Worm (Caenorhabditis elegans) whole organism, L4 larva: Measurements from ENCODE around the gene Y54G11A.9.
"Not testable (repeated sequence)": the region's sequence is repeated elsewhere in the genome, so short reads cannot be mapped to it uniquely, and the experiment has no call there.

Source experiments
- F26F4.8 ChIP-seq: fragments of 200-800 bp; sonication (Bioruptor generic); conservative IDR thresholded peaks from 2 replicates; pipeline ENCODE4 v1.3.6; 2022; ENCODE audit warnings: missing genetic modification characterization, missing compliant biosample characterization
- F49E8.2 ChIP-seq: sonication (generic microtip); optimal IDR thresholded peaks from 2 replicates; lab custom pipeline; 2016; ENCODE audit warnings: missing compliant biosample characterization, mild to moderate bottlenecking, missing genetic modification characterization, borderline replicate concordance
- aha-1 ChIP-seq: fragments of 150-350 bp; peaks from one replicate; lab custom pipeline; 2014; ENCODE audit warnings: missing biosample characterization, missing genetic modification characterization
- arid-1 ChIP-seq: fragments of 200-800 bp; sonication (Bioruptor generic); conservative IDR thresholded peaks from 2 replicates; pipeline ENCODE4 v1.3.6; 2022; ENCODE audit warnings: missing genetic modification reagents, missing genetic modification characterization, missing compliant biosample characterization
- attf-4 ChIP-seq: sonication (generic microtip); optimal IDR thresholded peaks from 3 replicates; lab custom pipeline; 2017; ENCODE audit warnings: missing biosample characterization, missing genetic modification characterization
- ceh-82 ChIP-seq: sonication (generic microtip); optimal IDR thresholded peaks from 2 replicates; lab custom pipeline; 2017; ENCODE audit warnings: missing biosample characterization, missing genetic modification characterization
- ctbp-1 ChIP-seq: fragments of 200-800 bp; sonication (Bioruptor generic); IDR thresholded peaks from 2 replicates; pipeline ENCODE4 v1.3.6; 2022; ENCODE audit warnings: missing genetic modification reagents, missing genetic modification characterization, missing compliant biosample characterization
- daf-12 ChIP-seq: fragments of 150-350 bp; optimal IDR thresholded peaks from 2 replicates; lab custom pipeline; 2014; ENCODE audit warnings: missing biosample characterization, missing genetic modification reagents, missing genetic modification characterization
- daf-16 ChIP-seq, 3 experiments: sonication (generic microtip); optimal IDR thresholded peaks; 2 replicates each; lab custom pipeline; 2016 to 2017; ENCODE audit warnings: missing genetic modification characterization in 3 of 3, missing genetic modification reagents in 3 of 3, mild to moderate bottlenecking in 2 of 3, missing compliant biosample characterization in 2 of 3, missing biosample characterization in 1 of 3, moderate library complexity in 1 of 3
- dpl-1 ChIP-seq: fragments of 150-350 bp; optimal IDR thresholded peaks from 2 replicates; lab custom pipeline; 2014; ENCODE audit warnings: missing biosample characterization, missing genetic modification reagents, missing genetic modification characterization
- dve-1 ChIP-seq: sonication (generic microtip); optimal IDR thresholded peaks from 2 replicates; lab custom pipeline; 2017; ENCODE audit warnings: antibody characterized with exemption, mild to moderate bottlenecking, missing genetic modification characterization, missing compliant biosample characterization; ENCODE audit not compliant: insufficient read depth
- fkh-10 ChIP-seq: fragments of 150-350 bp; optimal IDR thresholded peaks from 2 replicates; lab custom pipeline; 2014; ENCODE audit warnings: missing biosample characterization, missing genetic modification reagents, missing genetic modification characterization
- hif-1 ChIP-seq, 2 experiments: sonication (generic microtip); optimal IDR thresholded peaks; 2 replicates each; lab custom pipeline; 2016 to 2017; ENCODE audit warnings: missing compliant biosample characterization in 2 of 2, missing genetic modification characterization in 2 of 2, missing genetic modification reagents in 2 of 2, missing genotype in 2 of 2, mild to moderate bottlenecking in 1 of 2
- hlh-30 ChIP-seq: sonication (generic microtip); optimal IDR thresholded peaks from 2 replicates; lab custom pipeline; 2017; ENCODE audit warnings: antibody characterized with exemption, mild to moderate bottlenecking, missing genetic modification characterization, missing compliant biosample characterization; ENCODE audit not compliant: insufficient read depth
- hmg-1.1 ChIP-seq: fragments of 200-800 bp; sonication (Bioruptor generic); IDR thresholded peaks from 2 replicates; pipeline ENCODE4 v1.3.6; 2022; ENCODE audit warnings: missing genetic modification reagents, missing genetic modification characterization, missing compliant biosample characterization
- lin-38 ChIP-seq: fragments of 200-800 bp; sonication (Bioruptor generic); IDR thresholded peaks from 2 replicates; pipeline ENCODE4 v1.3.6; 2022; ENCODE audit warnings: missing genetic modification reagents, missing genetic modification characterization, missing compliant biosample characterization
- lsy-2 ChIP-seq, 2 experiments: fragments of 150-350 bp in 1 of 2; sonication (generic microtip) in 1 of 2; optimal IDR thresholded peaks; 2 replicates each; lab custom pipeline; 2014 to 2017; ENCODE audit warnings: missing biosample characterization in 2 of 2, missing genetic modification characterization in 2 of 2
- madf-5 ChIP-seq, 2 experiments: fragments of 200-800 bp; sonication (Bioruptor generic); IDR thresholded peaks; 2 replicates each; pipeline ENCODE4 v1.3.6; 2022; ENCODE audit warnings: missing compliant biosample characterization in 2 of 2, missing genetic modification characterization in 2 of 2
- mdl-1 ChIP-seq, 2 experiments: fragments of 150-350 bp in 1 of 2; sonication (generic microtip) in 1 of 2; optimal IDR thresholded peaks; 2 replicates each; lab custom pipeline; 2014 to 2017; ENCODE audit warnings: missing biosample characterization in 2 of 2, missing genetic modification characterization in 2 of 2
- mdt-29 ChIP-seq: fragments of 200-800 bp; sonication (Bioruptor generic); IDR thresholded peaks from 2 replicates; pipeline ENCODE4 v1.3.6; 2022; ENCODE audit warnings: missing genetic modification reagents, missing genetic modification characterization, missing compliant biosample characterization
- mep-1 ChIP-seq: fragments of 150-350 bp; sonication (generic microtip); optimal IDR thresholded peaks from 3 replicates; lab custom pipeline; 2014; ENCODE audit warnings: missing biosample characterization, missing genetic modification characterization
- mes-2 ChIP-seq: sonication (generic microtip); optimal IDR thresholded peaks from 2 replicates; lab custom pipeline; 2016; ENCODE audit warnings: missing genotype, mild to moderate bottlenecking, missing genetic modification characterization, missing compliant biosample characterization; ENCODE audit not compliant: poor library complexity, severe bottlenecking
- nhr-11 ChIP-seq: fragments of 150-350 bp; optimal IDR thresholded peaks from 2 replicates; lab custom pipeline; 2014; ENCODE audit warnings: missing biosample characterization, missing genetic modification characterization
- nhr-111 ChIP-seq: fragments of 200-800 bp; sonication (Bioruptor generic); optimal IDR thresholded peaks from 2 replicates; lab custom pipeline; 2018; ENCODE audit warnings: mild to moderate bottlenecking, missing genetic modification characterization, missing compliant biosample characterization
- nhr-237 ChIP-seq: sonication (generic microtip); optimal IDR thresholded peaks from 2 replicates; lab custom pipeline; 2017; ENCODE audit warnings: missing biosample characterization, missing genetic modification characterization
- nhr-48 ChIP-seq: sonication (generic microtip); optimal IDR thresholded peaks from 2 replicates; lab custom pipeline; 2016; ENCODE audit warnings: mild to moderate bottlenecking, missing genetic modification characterization, missing compliant biosample characterization
- nhr-6 ChIP-seq: fragments of 150-350 bp; optimal IDR thresholded peaks from 2 replicates; lab custom pipeline; 2014; ENCODE audit warnings: missing biosample characterization, missing genetic modification characterization
- nhr-77 ChIP-seq: fragments of 150-350 bp; optimal IDR thresholded peaks from 2 replicates; lab custom pipeline; 2014; ENCODE audit warnings: missing biosample characterization, missing genetic modification characterization
- rbr-2 ChIP-seq: sonication (generic microtip); optimal IDR thresholded peaks from 2 replicates; lab custom pipeline; 2016; ENCODE audit warnings: missing genotype, missing genetic modification characterization, missing compliant biosample characterization
- set-16 ChIP-seq: fragments of 200-800 bp; sonication (Bioruptor generic); IDR thresholded peaks from 2 replicates; pipeline ENCODE4 v1.3.6; 2022; ENCODE audit warnings: missing genetic modification reagents, missing genetic modification characterization, missing compliant biosample characterization
- tra-1 ChIP-seq: fragments of 200-800 bp; sonication (Bioruptor generic); IDR thresholded peaks from 2 replicates; pipeline ENCODE4 v1.3.6; 2022; ENCODE audit warnings: missing genetic modification reagents, missing genetic modification characterization, missing compliant biosample characterization
- unc-130 ChIP-seq: sonication (generic microtip); optimal IDR thresholded peaks from 2 replicates; lab custom pipeline; 2016; ENCODE audit warnings: missing genetic modification reagents, missing genetic modification characterization, missing compliant biosample characterization
- unc-39 ChIP-seq: sonication (generic microtip); optimal IDR thresholded peaks from 2 replicates; lab custom pipeline; 2017; ENCODE audit warnings: missing biosample characterization, missing genetic modification characterization
- unc-62 ChIP-seq, 3 experiments: fragments of 150-350 bp in 1 of 3; sonication (generic microtip); optimal IDR thresholded peaks in 2 of 3; peaks in 1 of 3; 1 replicate in 1 of 3; 2 replicates in 2 of 3; lab custom pipeline; 2014 to 2017; ENCODE audit warnings: missing biosample characterization in 3 of 3, missing genetic modification characterization in 3 of 3, missing genetic modification reagents in 3 of 3, missing genotype in 1 of 3

Gene Y54G11A.9

ce11 chrII:14346243-14346642, at the start of gene Y54G11A.9:
Y54G11A.9 (minus strand) TSS chrII:14346438.
- peak in 1 of 2 experiments; percentile 56 for TF ChIP-seq unc-62 (GFP tag; optimal IDR thresholded peaks at IDR 0.05 in 1 of 2; lab: Kevin White, UChicago)
- TF ChIP-seq unc-62 (tag; optimal IDR thresholded peaks at IDR 0.05; lab: Kevin White, UChicago), result not testable (repeated sequence)

ce11 chrII:14393766-14394165, 47.5 kb upstream of the Y54G11A.9 start:
- TF ChIP-seq nhr-6 (tag; lab: Kevin White, UChicago) (no peak), aha-1 (tag; lab: Kevin White, UChicago) (peak; percentile 94)

ce11 chrII:14390036-14390763, 44.0 kb upstream of the Y54G11A.9 start, which contains the start of the genes kbp-3 and nurf-1:
kbp-3 (minus strand) TSS chrII:14390078.
nurf-1 (plus strand) TSS chrII:14390713.
- peak; percentile 88 for TF ChIP-seq dpl-1 (GFP tag; lab: Kevin White, UChicago)
- peak; percentile 33 for TF ChIP-seq rbr-2 (tag; lab: Kevin White, UChicago)
- peak; percentile 95 for TF ChIP-seq mes-2 (tag; lab: Kevin White, UChicago)
- no peak for TF ChIP-seq tra-1 (GFP tag; lab: Robert Waterston, UW)
- no peak for TF ChIP-seq madf-5 (GFP tag; IDR thresholded peaks at IDR 0.05; lab: Robert Waterston, UW)
- TF ChIP-seq nhr-48 (tag; lab: Kevin White, UChicago), result no peak
- no peak for TF ChIP-seq F49E8.2 (tag; lab: Kevin White, UChicago)
- no peak for TF ChIP-seq mdt-29 (GFP tag; lab: Robert Waterston, UW)
- TF ChIP-seq nhr-111 (GFP tag; lab: Kevin White, UChicago), result no peak
- peak; percentile 44; the same call in 1 of the 2 replicates for TF ChIP-seq hmg-1.1 (GFP tag; lab: Robert Waterston, UW)
- peak; percentile 25 for TF ChIP-seq fkh-10 (GFP tag; lab: Kevin White, UChicago)
- no peak for TF ChIP-seq F26F4.8
- no peak for TF ChIP-seq attf-4 (tag; lab: Kevin White, UChicago)
- TF ChIP-seq nhr-237 (tag; lab: Kevin White, UChicago), result no peak
- TF ChIP-seq ctbp-1 (GFP tag; lab: Robert Waterston, UW), result no peak
- peak in 1 of 2 experiments; percentile 32 for TF ChIP-seq mdl-1 (tag; optimal IDR thresholded peaks at IDR 0.05; lab: Kevin White, UChicago)
- peak in 1 of 2 experiments; percentile 2 for TF ChIP-seq unc-62 (GFP tag; optimal IDR thresholded peaks at IDR 0.05 in 1 of 2; lab: Kevin White, UChicago)
- no peak for TF ChIP-seq unc-62 (tag; optimal IDR thresholded peaks at IDR 0.05; lab: Kevin White, UChicago)
- TF ChIP-seq dve-1 (tag; lab: Kevin White, UChicago), result peak; percentile 29
- peak; percentile 45 for TF ChIP-seq nhr-77
- peak; percentile 94 for TF ChIP-seq aha-1 (tag; lab: Kevin White, UChicago)
- peak; percentile 72 for TF ChIP-seq lin-38
- TF ChIP-seq nhr-6 (tag; lab: Kevin White, UChicago), result peak; percentile 72
- TF ChIP-seq hif-1 (tag; optimal IDR thresholded peaks at IDR 0.05; lab: Kevin White, UChicago), result peak in 1 of 2 experiments; percentile 41
- TF ChIP-seq set-16 (GFP tag; lab: Robert Waterston, UW), result no peak
- TF ChIP-seq daf-12 (tag; lab: Kevin White, UChicago), result no peak
- no peak for TF ChIP-seq unc-39 (tag; lab: Kevin White, UChicago)
- TF ChIP-seq unc-130 (GFP tag; lab: Kevin White, UChicago), result no peak
- peak in 1 of 2 experiments; percentile 76 for TF ChIP-seq lsy-2 (tag; optimal IDR thresholded peaks at IDR 0.05; lab: Kevin White, UChicago)
- TF ChIP-seq ceh-82, result no peak
- TF ChIP-seq hlh-30 (tag; lab: Kevin White, UChicago), result peak; percentile 61
- TF ChIP-seq nhr-11 (tag; lab: Kevin White, UChicago), result peak; percentile 45
- no peak for TF ChIP-seq daf-16 (GFP tag; optimal IDR thresholded peaks at IDR 0.05; lab: Kevin White, UChicago)
- peak; percentile 31 for TF ChIP-seq daf-16 (tag; optimal IDR thresholded peaks at IDR 0.05; lab: Kevin White, UChicago)
- peak; percentile 59 for TF ChIP-seq mep-1
- no peak for TF ChIP-seq arid-1
